Worm (Caenorhabditis elegans): ENCODE data around the gene sart-3.

- TF ChIP-seq dao-5 (tag; optimal IDR thresholded peaks at IDR 0.05) (no peak), him-1 (tag; optimal IDR thresholded peaks at IDR 0.05) (no peak), W03F9.2 (tag; optimal IDR thresholded peaks at IDR 0.05) (no peak)
Measured at ce11 chrIV:11340735-11341443, 8.1 kb upstream of the sart-3 start.

All from whole organism, L4/young adult.